Fruit fly (Drosophila melanogaster): ENCODE data around the gene CG7083.

DNA sequence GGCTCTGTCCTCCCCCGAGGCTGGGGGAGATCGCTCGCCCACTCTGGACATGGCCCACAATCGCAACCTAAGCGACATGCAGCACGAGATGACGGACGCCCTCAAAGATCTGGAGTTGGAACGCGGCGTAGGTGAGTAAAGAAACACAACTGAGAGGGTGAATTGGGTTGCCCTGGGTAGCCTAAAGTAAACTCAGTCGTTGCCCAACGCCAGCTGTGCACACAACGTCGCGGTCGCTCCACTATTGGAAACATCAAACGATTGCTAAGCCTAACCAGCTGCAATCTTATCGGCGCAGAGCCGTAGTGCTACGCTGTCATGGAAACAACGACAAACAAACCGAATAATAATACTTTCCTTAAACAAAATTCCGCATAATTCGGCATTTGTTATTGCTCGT lies 6.8 kb downstream of the CG7083 start:
- TF ChIP-seq Eip75B (GFP tag; optimal IDR thresholded peaks at IDR 0.05) (no peak), Smox (GFP tag; optimal IDR thresholded peaks at IDR 0.05) (no peak), CG15336 (GFP tag; IDR thresholded peaks at IDR 0.05) (no peak), Blimp-1 (GFP tag; optimal IDR thresholded peaks at IDR 0.05) (no peak), spab (GFP tag; optimal IDR thresholded peaks at IDR 0.05) (no peak), OdsH (GFP tag; optimal IDR thresholded peaks at IDR 0.05) (no peak), Gug (GFP tag; IDR thresholded peaks at IDR 0.05) (no peak), Ets21C (GFP tag; optimal IDR thresholded peaks at IDR 0.05) (no peak), CG10669 (GFP tag; optimal IDR thresholded peaks at IDR 0.05) (no peak), dsx (GFP tag; optimal IDR thresholded peaks at IDR 0.05; ENCODE audit: poor library complexity, severe bottlenecking) (no peak), CG6854 (GFP tag; optimal IDR thresholded peaks at IDR 0.05) (no peak), salr (GFP tag; optimal IDR thresholded peaks at IDR 0.05) (no peak), CG11762 (GFP tag; optimal IDR thresholded peaks at IDR 0.05; ENCODE audit: insufficient read depth) (no peak)

All from whole organism, prepupa.